Fruit fly (Drosophila melanogaster): ENCODE data around the gene CG18088.

- TF ChIP-seq Ssrp (tag; optimal IDR thresholded peaks at IDR 0.05) (peak; percentile 22), gro (GFP tag; optimal IDR thresholded peaks at IDR 0.05) (no peak), CG1832 (GFP tag; optimal IDR thresholded peaks at IDR 0.05) (no peak), CG14710 (tag; optimal IDR thresholded peaks at IDR 0.05) (no peak), CG12219 (GFP tag; optimal IDR thresholded peaks at IDR 0.05) (no peak), schlank (tag; optimal IDR thresholded peaks at IDR 0.05) (no peak), pum (GFP tag; optimal IDR thresholded peaks at IDR 0.05) (no peak)
Measured at dm6 chr2L:8959001-8959461, 8.3 kb upstream of the CG18088 start, which contains the start of gene CG31886.

Measured in whole organism, embryonic.